Worm (Caenorhabditis elegans) whole organism, L3 larva: ENCODE data around the gene gadr-2.
A peak's percentile ranks its signal among the peaks of the same experiment; 100 is the strongest.

Experiments used
- R02D3.7 ChIP-seq: fragments of 150-350 bp; optimal IDR thresholded peaks from 2 replicates; lab custom pipeline; 2014; ENCODE audit warnings: missing biosample characterization, missing genetic modification characterization
- ZK546.5 ChIP-seq: sonication (generic microtip); optimal IDR thresholded peaks from 2 replicates; lab custom pipeline; 2017; ENCODE audit warnings: missing biosample characterization, missing genetic modification characterization
- aly-2 ChIP-seq: fragments of 150-350 bp; optimal IDR thresholded peaks from 2 replicates; lab custom pipeline; 2014; ENCODE audit warnings: missing biosample characterization, missing genetic modification characterization
- ama-1 ChIP-seq: fragments of 150-350 bp; optimal IDR thresholded peaks from 2 replicates; lab custom pipeline; 2018
- ceh-28 ChIP-seq: fragments of 150-350 bp; optimal IDR thresholded peaks from 2 replicates; lab custom pipeline; 2014; ENCODE audit warnings: missing biosample characterization, missing genetic modification reagents, missing genetic modification characterization
- ceh-82 ChIP-seq: fragments of 150-350 bp; optimal IDR thresholded peaks from 2 replicates; lab custom pipeline; 2014; ENCODE audit warnings: missing biosample characterization, missing genetic modification characterization
- ceh-9 ChIP-seq: sonication (generic microtip); optimal IDR thresholded peaks from 2 replicates; lab custom pipeline; 2018; ENCODE audit warnings: missing biosample characterization, missing genetic modification characterization
- daf-12 ChIP-seq: fragments of 150-350 bp; optimal IDR thresholded peaks from 2 replicates; lab custom pipeline; 2014; ENCODE audit warnings: missing biosample characterization, missing genetic modification reagents, missing genetic modification characterization
- egl-27 ChIP-seq: sonication (generic microtip); optimal IDR thresholded peaks from 4 replicates; lab custom pipeline; 2017; ENCODE audit warnings: missing biosample characterization, missing genetic modification reagents, missing genetic modification characterization
- egl-5 ChIP-seq: fragments of 150-350 bp; optimal IDR thresholded peaks from 2 replicates; lab custom pipeline; 2017; ENCODE audit warnings: missing biosample characterization, missing genetic modification reagents, missing genetic modification characterization, inconsistent platforms
- elt-1 ChIP-seq: fragments of 150-350 bp; optimal IDR thresholded peaks from 2 replicates; lab custom pipeline; 2014; ENCODE audit warnings: missing biosample characterization, missing genetic modification characterization
- elt-2 ChIP-seq: sonication (generic microtip); optimal IDR thresholded peaks from 2 replicates; lab custom pipeline; 2016; ENCODE audit warnings: missing genetic modification reagents, mild to moderate bottlenecking, missing genetic modification characterization, missing compliant biosample characterization
- elt-3 ChIP-seq, 3 experiments: fragments of 150-350 bp in 1 of 3; sonication (generic microtip) in 2 of 3; optimal IDR thresholded peaks; 2 replicates in 2 of 3; 4 replicates in 1 of 3; lab custom pipeline; 2014 to 2017; ENCODE audit warnings: missing biosample characterization in 3 of 3, missing genetic modification characterization in 3 of 3
- fkh-10 ChIP-seq: sonication (generic microtip); optimal IDR thresholded peaks from 2 replicates; lab custom pipeline; 2017; ENCODE audit warnings: missing biosample characterization, missing genetic modification reagents, missing genetic modification characterization
- fkh-2 ChIP-seq: fragments of 150-350 bp; optimal IDR thresholded peaks from 2 replicates; lab custom pipeline; 2014; ENCODE audit warnings: missing biosample characterization, missing genetic modification reagents, missing genetic modification characterization
- fos-1 ChIP-seq: fragments of 150-350 bp; optimal IDR thresholded peaks from 2 replicates; lab custom pipeline; 2014; ENCODE audit warnings: missing biosample characterization, missing genetic modification characterization
- hmg-11 ChIP-seq: sonication (generic microtip); optimal IDR thresholded peaks from 2 replicates; lab custom pipeline; 2016; ENCODE audit warnings: missing genetic modification characterization, missing compliant biosample characterization
- jun-1 ChIP-seq: fragments of 150-350 bp; optimal IDR thresholded peaks from 2 replicates; lab custom pipeline; 2014; ENCODE audit warnings: missing biosample characterization, missing genetic modification reagents, missing genetic modification characterization
- lin-39 ChIP-seq: fragments of 150-350 bp; optimal IDR thresholded peaks from 2 replicates; lab custom pipeline; 2018; ENCODE audit warnings: missing biosample characterization, missing genetic modification reagents, missing genetic modification characterization
- lsy-12 ChIP-seq: sonication (generic microtip); optimal IDR thresholded peaks from 2 replicates; lab custom pipeline; 2016; ENCODE audit warnings: mild to moderate bottlenecking, missing genetic modification characterization, missing compliant biosample characterization
- mdl-1 ChIP-seq: fragments of 150-350 bp; optimal IDR thresholded peaks from 2 replicates; lab custom pipeline; 2014; ENCODE audit warnings: missing biosample characterization, missing genetic modification characterization
- nfya-1 ChIP-seq: sonication (generic microtip); optimal IDR thresholded peaks from 2 replicates; lab custom pipeline; 2017; ENCODE audit warnings: missing genetic modification characterization, mild to moderate bottlenecking, missing compliant biosample characterization, antibody characterized with exemption, moderate library complexity; ENCODE audit not compliant: insufficient read depth
- nhr-11 ChIP-seq: fragments of 150-350 bp; optimal IDR thresholded peaks from 2 replicates; lab custom pipeline; 2014; ENCODE audit warnings: missing biosample characterization, missing genetic modification characterization
- nhr-12 ChIP-seq: fragments of 150-350 bp; optimal IDR thresholded peaks from 2 replicates; lab custom pipeline; 2014; ENCODE audit warnings: missing biosample characterization, missing genetic modification characterization
- nhr-23 ChIP-seq: fragments of 150-350 bp; optimal IDR thresholded peaks from 2 replicates; lab custom pipeline; 2014; ENCODE audit warnings: missing biosample characterization, missing genetic modification reagents, missing genetic modification characterization
- nhr-237 ChIP-seq: fragments of 150-350 bp; optimal IDR thresholded peaks from 2 replicates; lab custom pipeline; 2014; ENCODE audit warnings: missing biosample characterization, missing genetic modification characterization
- nhr-25 ChIP-seq: sonication (generic microtip); optimal IDR thresholded peaks from 2 replicates; lab custom pipeline; 2017; ENCODE audit warnings: missing biosample characterization, missing genetic modification characterization
- nhr-43 ChIP-seq: sonication (generic microtip); optimal IDR thresholded peaks from 2 replicates; lab custom pipeline; 2016; ENCODE audit warnings: mild to moderate bottlenecking, missing genetic modification characterization, missing compliant biosample characterization; ENCODE audit not compliant: poor library complexity, severe bottlenecking
- nhr-67 ChIP-seq: fragments of 150-350 bp; optimal IDR thresholded peaks from 2 replicates; lab custom pipeline; 2014; ENCODE audit warnings: missing biosample characterization, missing genetic modification characterization
- nhr-76 ChIP-seq: fragments of 150-350 bp; sonication (generic microtip); optimal IDR thresholded peaks from 5 replicates; lab custom pipeline; 2014; ENCODE audit warnings: missing biosample characterization, missing genetic modification characterization
- pqm-1 ChIP-seq: fragments of 150-350 bp; optimal IDR thresholded peaks from 2 replicates; lab custom pipeline; 2017; ENCODE audit warnings: missing biosample characterization, missing genetic modification characterization, inconsistent platforms
- sea-2 ChIP-seq: fragments of 150-350 bp; sonication (generic microtip); optimal IDR thresholded peaks from 4 replicates; lab custom pipeline; 2014; ENCODE audit warnings: missing biosample characterization, missing genetic modification reagents, missing genetic modification characterization
- skn-1 ChIP-seq: fragments of 150-350 bp; optimal IDR thresholded peaks from 2 replicates; lab custom pipeline; 2014; ENCODE audit warnings: missing biosample characterization, missing genetic modification characterization
- snpc-4 ChIP-seq: fragments of 150-350 bp; optimal IDR thresholded peaks from 2 replicates; lab custom pipeline; 2014; ENCODE audit warnings: missing biosample characterization, missing genetic modification characterization
- unc-62 ChIP-seq: fragments of 150-350 bp; sonication (generic microtip); optimal IDR thresholded peaks from 4 replicates; lab custom pipeline; 2014; ENCODE audit warnings: missing biosample characterization, missing genetic modification reagents, missing genetic modification characterization
- zag-1 ChIP-seq: fragments of 150-350 bp; optimal IDR thresholded peaks from 2 replicates; lab custom pipeline; 2014; ENCODE audit warnings: missing biosample characterization, missing genetic modification characterization
- ztf-11 ChIP-seq: fragments of 150-350 bp; optimal IDR thresholded peaks from 2 replicates; lab custom pipeline; 2014; ENCODE audit warnings: missing biosample characterization, missing genetic modification characterization
- ztf-4 ChIP-seq: fragments of 150-350 bp; optimal IDR thresholded peaks from 2 replicates; lab custom pipeline; 2014; ENCODE audit warnings: missing biosample characterization, missing genetic modification characterization

Gene gadr-2

ce11 chrIV:9480936-9481335 is 4.0 kb downstream of the gadr-2 start, which contains the start of gene cng-3:
cng-3 (minus strand) TSS chrIV:9481037.
- TF ChIP-seq elt-2 (tag; lab: Kevin White, UChicago) (no peak), nhr-76 (no peak), nhr-12 (tag; lab: Kevin White, UChicago) (no peak), fos-1 (tag; lab: Kevin White, UChicago) (no peak), hmg-11 (tag; lab: Kevin White, UChicago) (no peak), fkh-2 (no peak), unc-62 (GFP tag; lab: Kevin White, UChicago) (no peak), nhr-43 (tag; lab: Kevin White, UChicago) (no peak), nhr-23 (tag; lab: Kevin White, UChicago) (no peak), ceh-9 (tag; lab: Kevin White, UChicago) (no peak), skn-1 (tag; lab: Kevin White, UChicago) (no peak), pqm-1 (tag; lab: Kevin White, UChicago) (no peak), nhr-67 (tag; lab: Kevin White, UChicago) (no peak), lin-39 (tag; lab: Kevin White, UChicago) (no peak), aly-2 (tag; lab: Kevin White, UChicago) (no peak), snpc-4 (no peak), egl-5 (no peak), ztf-11 (no peak), ZK546.5 (no peak)

DNA sequence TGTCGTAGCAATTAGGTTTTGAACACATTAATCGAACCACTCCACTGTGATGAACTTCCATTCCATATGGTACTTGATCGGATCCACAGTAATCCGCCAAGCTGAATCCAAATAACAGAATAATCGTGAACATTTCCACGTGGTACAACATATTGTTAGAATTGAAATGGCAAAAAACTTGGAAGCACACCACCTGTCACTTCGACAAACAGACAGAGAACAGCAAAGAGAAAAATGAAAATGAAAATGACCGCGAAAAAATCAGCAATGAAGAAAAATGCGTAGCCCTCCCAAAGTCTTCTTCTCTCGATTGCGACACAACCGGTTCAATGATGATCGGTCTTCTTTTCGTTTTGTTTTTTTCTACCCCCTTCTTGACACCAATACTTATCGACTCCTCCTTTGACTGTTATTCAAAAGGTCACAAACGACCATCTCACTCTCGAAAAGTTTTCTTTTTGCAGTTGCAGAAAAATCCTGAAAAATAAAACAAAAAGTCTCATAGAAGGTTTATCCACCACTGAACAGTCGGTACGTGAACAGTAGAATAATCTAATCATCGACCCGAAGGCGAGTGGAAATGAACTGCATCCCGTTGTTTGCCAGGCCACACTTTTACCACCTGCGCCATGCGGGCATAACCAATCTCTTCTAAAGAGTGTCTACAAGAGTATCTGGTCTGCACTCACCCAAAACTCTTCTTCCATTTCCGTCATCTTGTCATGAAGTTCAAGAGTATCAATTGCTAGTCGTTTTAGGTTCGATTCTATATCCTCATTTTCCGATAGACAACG is 7.6 kb downstream of the gadr-2 start, which contains the start of gene wrt-3:
TSS of gene wrt-3 (minus strand) at position 322 of the 794 bp plus-strand sequence.
- TF ChIP-seq elt-3 (tag; optimal IDR thresholded peaks at IDR 0.05; lab: Kevin White, UChicago), result peak in 1 of 3 experiments; percentile 68
- TF ChIP-seq lsy-12, result peak; percentile 59
- peak; percentile 65 for TF ChIP-seq lin-39 (tag; lab: Kevin White, UChicago)
- TF ChIP-seq nhr-43 (tag; lab: Kevin White, UChicago), result peak; percentile 89
- no peak for TF ChIP-seq ceh-82 (tag; lab: Kevin White, UChicago)
- TF ChIP-seq fkh-2, result no peak
- no peak for TF ChIP-seq hmg-11 (tag; lab: Kevin White, UChicago)
- peak; percentile 33 for TF ChIP-seq nhr-25 (tag; lab: Kevin White, UChicago)
- TF ChIP-seq ceh-9 (tag; lab: Kevin White, UChicago), result no peak
- peak; percentile 46 for TF ChIP-seq elt-2 (tag; lab: Kevin White, UChicago)
- TF ChIP-seq nhr-11, result no peak
- TF ChIP-seq pqm-1 (tag; lab: Kevin White, UChicago), result peak; percentile 46
- no peak for TF ChIP-seq aly-2 (tag; lab: Kevin White, UChicago)
- TF ChIP-seq egl-27 (tag; lab: Kevin White, UChicago), result no peak
- peak; percentile 12 for TF ChIP-seq jun-1 (tag; lab: Kevin White, UChicago)
- peak; percentile 4 for TF ChIP-seq R02D3.7 (tag; lab: Kevin White, UChicago)
- no peak for TF ChIP-seq egl-5

- TF ChIP-seq nhr-76 (no peak), nhr-23 (tag; lab: Kevin White, UChicago) (no peak), egl-5 (no peak), R02D3.7 (tag; lab: Kevin White, UChicago) (no peak), fkh-2 (no peak), fkh-10 (no peak), ceh-28 (no peak), unc-62 (GFP tag; lab: Kevin White, UChicago) (no peak), mdl-1 (tag; lab: Kevin White, UChicago) (no peak), zag-1 (tag; lab: Kevin White, UChicago) (no peak), daf-12 (no peak), sea-2 (GFP tag; lab: Kevin White, UChicago) (no peak), nhr-43 (tag; lab: Kevin White, UChicago) (no peak)
Observed at ce11 chrIV:9469293-9469692, 15.6 kb downstream of the gadr-2 start.

- TF ChIP-seq ama-1 (lab: Kevin White, UChicago), result no peak
- no peak for TF ChIP-seq nhr-237
- no peak for TF ChIP-seq ztf-4
- no peak for TF ChIP-seq sea-2 (GFP tag; lab: Kevin White, UChicago)
- TF ChIP-seq nfya-1 (tag; lab: Kevin White, UChicago), result no peak
- no peak for TF ChIP-seq nhr-67 (tag; lab: Kevin White, UChicago)
- no peak for TF ChIP-seq aly-2 (tag; lab: Kevin White, UChicago)
- no peak for TF ChIP-seq pqm-1 (tag; lab: Kevin White, UChicago)
- TF ChIP-seq fkh-2, result no peak
- no peak for TF ChIP-seq ceh-9 (tag; lab: Kevin White, UChicago)
- TF ChIP-seq mdl-1 (tag; lab: Kevin White, UChicago), result no peak
- no peak for TF ChIP-seq elt-3 (tag; optimal IDR thresholded peaks at IDR 0.05; lab: Kevin White, UChicago)
- no peak for TF ChIP-seq unc-62 (GFP tag; lab: Kevin White, UChicago)
- no peak for TF ChIP-seq elt-1 (tag; lab: Kevin White, UChicago)
- TF ChIP-seq, all 47 proteins: peak for 0
Observed at ce11 chrIV:9467418-9467817, 17.5 kb downstream of the gadr-2 start, which contains the start of gene F38E11.6. F38E11.6 (minus strand) TSS chrIV:9467518.
